Worm (Caenorhabditis elegans) whole organism, mixed stage, embryonic: ENCODE results near the gene ech-1.1.

Experiments
- blmp-1 ChIP-seq: fragments of 150-350 bp; optimal IDR thresholded peaks from 2 replicates; lab custom pipeline; 2014; ENCODE audit warnings: missing biosample characterization, missing genetic modification characterization
- nhr-76 ChIP-seq: sonication (generic microtip); optimal IDR thresholded peaks from 2 replicates; lab custom pipeline; 2017; ENCODE audit warnings: missing biosample characterization, missing genetic modification characterization

DNA sequence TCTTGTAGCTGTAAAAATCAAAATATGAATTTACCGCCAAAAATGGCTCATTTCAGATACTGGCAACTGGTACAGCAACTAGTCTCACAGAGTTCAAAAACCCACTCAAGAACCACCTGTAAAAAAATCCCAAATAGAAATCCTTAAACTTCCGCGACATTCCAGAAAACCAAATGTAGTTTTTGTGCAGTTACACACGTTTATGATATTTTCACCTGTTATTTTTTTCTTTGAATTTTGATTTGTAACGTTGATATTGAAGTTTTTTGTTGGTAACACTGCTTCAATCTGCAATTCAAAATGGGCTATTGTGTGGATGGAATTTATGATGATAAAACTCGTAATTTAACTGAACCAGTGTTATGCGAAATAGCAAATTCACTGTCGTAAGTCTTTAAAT, 28.5 kb downstream of the ech-1.1 start, which contains the start of gene srw-113:
- TF ChIP-seq blmp-1 (tag; lab: Kevin White, UChicago), result no peak
- TF ChIP-seq nhr-76 (tag; lab: Kevin White, UChicago), result no peak
